Fruit fly (Drosophila melanogaster): Measurements from ENCODE around the gene Sidpn.

Gene Sidpn

dm6 chr2L:19071713-19072112, 44.2 kb downstream of the Sidpn start (continued):
- TF ChIP-seq CG7368 (GFP tag; optimal IDR thresholded peaks at IDR 0.05) (no peak), CG10631 (GFP tag; optimal IDR thresholded peaks at IDR 0.05) (no peak), topi (GFP tag; optimal IDR thresholded peaks at IDR 0.05) (peak; percentile 20), Eip75B (GFP tag; optimal IDR thresholded peaks at IDR 0.05) (no peak), ss (GFP tag; optimal IDR thresholded peaks at IDR 0.05) (no peak), CG15336 (GFP tag; IDR thresholded peaks at IDR 0.05) (no peak), fd59A (GFP tag; optimal IDR thresholded peaks at IDR 0.05) (no peak), cyc (GFP tag; optimal IDR thresholded peaks at IDR 0.05) (no peak)

dm6 chr2L:19074099-19074828, 46.8 kb downstream of the Sidpn start, which contains the start of gene CG17572:
Gene CG17572 (minus strand): TSS chr2L:19074149.
- TF ChIP-seq Eip78C (GFP tag) (peak; percentile 13), CG1621 (tag; optimal IDR thresholded peaks at IDR 0.05) (no peak)

DNA sequence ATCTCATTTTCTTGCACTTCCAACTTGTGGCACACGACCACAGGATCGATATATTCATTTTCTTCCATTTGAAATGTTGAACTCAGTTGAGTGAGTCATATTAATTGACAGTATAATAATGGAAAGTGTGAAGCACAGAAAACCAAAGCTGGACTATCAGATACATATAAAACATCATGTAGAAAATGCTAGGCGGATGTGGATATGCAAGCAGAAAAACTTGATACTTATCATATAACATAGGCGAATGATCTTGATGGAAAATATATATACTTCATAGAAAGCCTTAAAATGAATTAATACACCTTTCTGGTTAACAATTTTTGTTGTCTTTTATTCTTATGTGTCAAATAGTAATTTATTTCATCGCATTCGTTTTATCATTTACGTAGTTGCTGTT, 51.4 kb downstream of the Sidpn start, which contains the start of gene CG10700:
Gene CG10700 (minus strand): TSS at position 101 of the 400 bp plus-strand sequence.
- TF ChIP-seq svp (GFP tag): no peak
- no peak for TF ChIP-seq salr (GFP tag; optimal IDR thresholded peaks at IDR 0.05)
- no peak for TF ChIP-seq CG16779 (tag; optimal IDR thresholded peaks at IDR 0.05)
- no peak for TF ChIP-seq CG3919 (GFP tag; optimal IDR thresholded peaks at IDR 0.05)
- no peak for TF ChIP-seq Blimp-1 (GFP tag; optimal IDR thresholded peaks at IDR 0.05)
- no peak for TF ChIP-seq achi (GFP tag; optimal IDR thresholded peaks at IDR 0.05)
- no peak for TF ChIP-seq Hr39 (GFP tag; optimal IDR thresholded peaks at IDR 0.05)
- no peak for TF ChIP-seq CG10669 (GFP tag; optimal IDR thresholded peaks at IDR 0.05)
- TF ChIP-seq CG6163 (GFP tag; IDR thresholded peaks at IDR 0.05): no peak
- no peak for TF ChIP-seq Met (GFP tag; optimal IDR thresholded peaks at IDR 0.05)
- TF ChIP-seq CG1621 (tag; optimal IDR thresholded peaks at IDR 0.05): no peak
- no peak for TF ChIP-seq CG15336 (GFP tag; IDR thresholded peaks at IDR 0.05)
- no peak for TF ChIP-seq CG10631 (GFP tag; optimal IDR thresholded peaks at IDR 0.05)
- no peak for TF ChIP-seq CG11902 (GFP tag; optimal IDR thresholded peaks at IDR 0.05)
- no peak for TF ChIP-seq esn (GFP tag; optimal IDR thresholded peaks at IDR 0.05)
- no peak for TF ChIP-seq fkh (GFP tag; optimal IDR thresholded peaks at IDR 0.05)
- no peak for TF ChIP-seq cyc (GFP tag; optimal IDR thresholded peaks at IDR 0.05)

DNA sequence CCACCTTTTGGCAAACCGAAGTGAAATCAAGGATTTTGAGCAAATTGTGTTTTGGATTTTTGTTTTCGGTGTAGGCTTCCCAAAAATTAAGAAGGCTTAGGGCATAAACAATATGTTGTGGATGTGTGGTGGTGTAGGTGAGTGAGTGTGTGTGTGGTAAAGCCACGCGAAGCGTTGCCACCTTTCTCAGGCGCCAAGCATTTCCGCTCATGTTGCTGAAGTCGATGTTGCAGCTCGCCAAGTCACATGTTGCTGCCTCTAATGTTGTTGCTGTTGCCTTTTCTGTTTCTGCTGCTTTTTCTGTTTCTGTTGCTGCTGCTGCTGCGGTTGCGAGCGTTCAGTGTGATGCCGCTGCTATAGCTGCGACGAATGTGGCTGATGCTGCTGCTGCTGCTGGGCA, 52.2 kb downstream of the Sidpn start:
- TF ChIP-seq CG8119 (GFP tag; IDR thresholded peaks at IDR 0.05) (no peak), CG11902 (GFP tag; optimal IDR thresholded peaks at IDR 0.05) (no peak), Ets96B (tag; optimal IDR thresholded peaks at IDR 0.05) (no peak), fd59A (GFP tag; optimal IDR thresholded peaks at IDR 0.05) (no peak), CG32006 (GFP tag; optimal IDR thresholded peaks at IDR 0.05) (no peak), CG6792 (GFP tag; optimal IDR thresholded peaks at IDR 0.05) (no peak), CG6276 (GFP tag; optimal IDR thresholded peaks at IDR 0.05) (no peak)

All from whole organism, prepupa.